Worm (Caenorhabditis elegans) whole organism, midembryonic: ENCODE measurements around the gene Y47G7B.2.

Source experiments
- flt-1 ChIP-seq: fragments of 200-800 bp; sonication (Bioruptor generic); IDR thresholded peaks from 2 replicates; pipeline ENCODE4 v1.3.6; 2022; ENCODE audit warnings: missing genetic modification characterization, missing compliant biosample characterization
- klf-2 ChIP-seq: fragments of 200-800 bp; sonication (Bioruptor generic); conservative IDR thresholded peaks from 2 replicates; pipeline ENCODE4 v1.3.6; 2022; ENCODE audit warnings: missing genetic modification reagents, missing genetic modification characterization, missing compliant biosample characterization
- med-1 ChIP-seq: sonication (generic microtip); optimal IDR thresholded peaks from 2 replicates; lab custom pipeline; 2017; ENCODE audit warnings: missing genetic modification characterization, mild to moderate bottlenecking, missing compliant biosample characterization, antibody characterized with exemption, missing genetic modification reagents; ENCODE audit not compliant: insufficient read depth
- ztf-23 ChIP-seq: fragments of 200-800 bp; sonication (Bioruptor generic); IDR thresholded peaks from 2 replicates; pipeline ENCODE4 v1.3.6; 2022; ENCODE audit warnings: missing genetic modification reagents, missing genetic modification characterization, missing compliant biosample characterization

DNA sequence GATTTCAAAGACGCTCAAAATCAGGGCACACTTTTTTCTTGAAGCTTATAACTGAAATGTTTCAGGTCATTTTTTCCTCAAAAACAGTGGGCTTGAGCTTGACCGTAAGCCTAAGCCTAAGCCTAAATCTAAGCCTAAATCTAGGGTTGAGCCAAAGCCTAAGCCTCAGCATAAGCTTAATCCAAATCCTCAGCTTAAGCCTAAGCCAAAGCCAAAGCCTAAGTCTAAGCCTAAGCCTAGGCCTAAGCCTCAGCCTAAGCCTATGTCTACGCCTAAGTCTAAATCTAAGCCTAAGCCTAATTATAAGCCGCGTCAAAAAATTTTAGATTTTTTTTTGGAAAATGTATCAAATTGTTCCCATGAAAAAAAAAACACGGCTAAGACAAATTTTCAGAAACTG is 26.5 kb upstream of the Y47G7B.2 start:
- TF ChIP-seq klf-2 (GFP tag; lab: Robert Waterston, UW) (no peak), ztf-23 (GFP tag; lab: Robert Waterston, UW) (no peak), med-1 (GFP tag; lab: Kevin White, UChicago) (no peak), flt-1 (GFP tag; lab: Robert Waterston, UW) (no peak)
